Worm (Caenorhabditis elegans): ENCODE data around the gene exos-1.

ce11 chrIII:11036640-11037039, 27.8 kb downstream of the exos-1 start, which contains the start of gene spat-2:
- TF ChIP-seq ceh-2 (tag; optimal IDR thresholded peaks at IDR 0.05) = no peak
- TF ChIP-seq mec-3 (tag; optimal IDR thresholded peaks at IDR 0.05; ENCODE audit: borderline replicate concordance) = no peak
- no peak for TF ChIP-seq elt-4 (tag; optimal IDR thresholded peaks at IDR 0.05)
- TF ChIP-seq ceh-30 (tag; optimal IDR thresholded peaks at IDR 0.05) = no peak
- no peak for TF ChIP-seq ama-1 (optimal IDR thresholded peaks at IDR 0.05)
- TF ChIP-seq eyg-1 (tag; optimal IDR thresholded peaks at IDR 0.05) = no peak
- TF ChIP-seq pha-2 (tag; optimal IDR thresholded peaks at IDR 0.05) = no peak
